Worm (Caenorhabditis elegans) whole organism, midembryonic: Measurements from ENCODE around the gene col-3.

Source experiments
- T22C8.4 ChIP-seq: fragments of 200-800 bp; sonication (Bioruptor generic); IDR thresholded peaks from 2 replicates; pipeline ENCODE4 v1.3.6; 2022; ENCODE audit warnings: missing genetic modification characterization, missing compliant biosample characterization
- cog-1 ChIP-seq: sonication (generic microtip); optimal IDR thresholded peaks from 2 replicates; lab custom pipeline; 2016; ENCODE audit warnings: missing genetic modification characterization, missing compliant biosample characterization
- flt-1 ChIP-seq: fragments of 200-800 bp; sonication (Bioruptor generic); IDR thresholded peaks from 2 replicates; pipeline ENCODE4 v1.3.6; 2022; ENCODE audit warnings: missing genetic modification characterization, missing compliant biosample characterization
- klf-2 ChIP-seq: fragments of 200-800 bp; sonication (Bioruptor generic); conservative IDR thresholded peaks from 2 replicates; pipeline ENCODE4 v1.3.6; 2022; ENCODE audit warnings: missing genetic modification reagents, missing genetic modification characterization, missing compliant biosample characterization
- med-1 ChIP-seq: sonication (generic microtip); optimal IDR thresholded peaks from 2 replicates; lab custom pipeline; 2017; ENCODE audit warnings: missing genetic modification characterization, mild to moderate bottlenecking, missing compliant biosample characterization, antibody characterized with exemption, missing genetic modification reagents; ENCODE audit not compliant: insufficient read depth
- ref-1 ChIP-seq: fragments of 200-800 bp; sonication (Bioruptor generic); conservative IDR thresholded peaks from 2 replicates; pipeline ENCODE4 v1.3.6; 2022; ENCODE audit warnings: missing genetic modification reagents, missing genetic modification characterization, missing compliant biosample characterization
- tab-1 ChIP-seq: fragments of 200-800 bp; sonication (Bioruptor generic); IDR thresholded peaks from 2 replicates; pipeline ENCODE4 v1.3.6; 2022; ENCODE audit warnings: missing genetic modification characterization, missing compliant biosample characterization
- ztf-23 ChIP-seq: fragments of 200-800 bp; sonication (Bioruptor generic); IDR thresholded peaks from 2 replicates; pipeline ENCODE4 v1.3.6; 2022; ENCODE audit warnings: missing genetic modification reagents, missing genetic modification characterization, missing compliant biosample characterization
- ztf-29 ChIP-seq: fragments of 200-800 bp; sonication (Bioruptor generic); IDR thresholded peaks from 2 replicates; pipeline ENCODE4 v1.3.6; 2022; ENCODE audit warnings: missing genetic modification reagents, missing genetic modification characterization, missing compliant biosample characterization

col-3 gene

DNA sequence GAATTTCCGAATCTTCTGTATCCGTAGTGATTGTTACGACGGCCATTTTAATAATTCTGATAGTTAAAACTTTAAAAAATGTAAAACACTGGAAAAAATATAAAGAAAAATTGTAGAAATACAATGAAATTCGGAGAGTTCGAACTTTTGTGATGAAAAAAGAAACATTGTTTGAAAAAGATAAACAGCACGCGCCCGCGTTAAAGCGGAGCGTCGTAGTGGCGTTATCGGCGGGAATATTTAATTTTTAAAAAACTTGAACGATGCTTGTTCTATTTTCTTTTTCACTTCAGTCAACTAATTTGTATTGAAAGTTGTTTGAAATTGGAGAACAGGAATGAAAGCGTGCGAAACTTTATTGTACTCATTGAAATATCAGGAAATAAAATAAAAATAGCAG is 45.0 kb downstream of the col-3 start, which contains the start of gene npp-23:
npp-23 (minus strand) TSS at position 56 of the 400 bp plus-strand sequence.
- TF ChIP-seq ref-1 (GFP tag; lab: Robert Waterston, UW) = no peak
- no peak for TF ChIP-seq T22C8.4 (GFP tag; lab: Robert Waterston, UW)
- no peak for TF ChIP-seq ztf-23 (GFP tag; lab: Robert Waterston, UW)
- no peak for TF ChIP-seq klf-2 (GFP tag; lab: Robert Waterston, UW)
- no peak for TF ChIP-seq ztf-29 (GFP tag; lab: Robert Waterston, UW)
- no peak for TF ChIP-seq tab-1 (GFP tag; lab: Robert Waterston, UW)
- TF ChIP-seq med-1 (GFP tag; lab: Kevin White, UChicago) = no peak
- TF ChIP-seq cog-1 (tag; lab: Kevin White, UChicago) = no peak
- no peak for TF ChIP-seq flt-1 (GFP tag; lab: Robert Waterston, UW)

- TF ChIP-seq klf-2 (GFP tag; lab: Robert Waterston, UW) = no peak
- no peak for TF ChIP-seq T22C8.4 (GFP tag; lab: Robert Waterston, UW)
- TF ChIP-seq tab-1 (GFP tag; lab: Robert Waterston, UW) = no peak
- no peak for TF ChIP-seq flt-1 (GFP tag; lab: Robert Waterston, UW)
- TF ChIP-seq ztf-29 (GFP tag; lab: Robert Waterston, UW) = no peak
- TF ChIP-seq ref-1 (GFP tag; lab: Robert Waterston, UW) = no peak
- no peak for TF ChIP-seq ztf-23 (GFP tag; lab: Robert Waterston, UW)
- no peak for TF ChIP-seq cog-1 (tag; lab: Kevin White, UChicago)
- TF ChIP-seq med-1 (GFP tag; lab: Kevin White, UChicago) = no peak
These were observed 48.4 kb downstream of the col-3 start, which contains the start of gene C09G9.3 for ce11 chrIV:8872958-8873357. C09G9.3 (minus strand) TSS chrIV:8873058.

DNA sequence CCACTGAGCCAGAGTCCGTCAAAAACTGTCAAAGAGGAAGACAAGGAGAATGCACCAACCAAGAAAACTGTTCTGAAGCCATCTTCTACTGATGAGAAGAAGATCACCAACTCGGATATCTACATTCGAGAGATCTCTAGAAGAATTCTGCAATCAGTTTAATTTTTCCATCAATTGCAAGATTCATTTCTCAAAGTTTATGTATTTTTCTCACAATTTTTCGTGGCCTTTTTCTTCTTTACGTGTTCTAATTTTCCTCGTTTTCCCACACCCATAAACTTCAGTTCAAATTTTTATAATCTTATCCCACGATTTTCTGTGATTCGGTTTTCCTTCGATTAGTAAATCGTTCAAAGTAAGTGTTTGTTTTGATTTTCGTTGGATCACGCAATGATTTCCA is 49.3 kb downstream of the col-3 start, which contains the start of gene hdl-2:
hdl-2 (plus strand) TSS at position 301 of the 400 bp plus-strand sequence.
- TF ChIP-seq med-1 (GFP tag; lab: Kevin White, UChicago) (no peak), tab-1 (GFP tag; lab: Robert Waterston, UW) (no peak), flt-1 (GFP tag; lab: Robert Waterston, UW) (no peak), cog-1 (tag; lab: Kevin White, UChicago) (no peak), T22C8.4 (GFP tag; lab: Robert Waterston, UW) (no peak), ztf-23 (GFP tag; lab: Robert Waterston, UW) (no peak), klf-2 (GFP tag; lab: Robert Waterston, UW) (no peak), ztf-29 (GFP tag; lab: Robert Waterston, UW) (no peak), ref-1 (GFP tag; lab: Robert Waterston, UW) (no peak)
